Worm (Caenorhabditis elegans) whole organism, L4/young adult: ENCODE measurements around the gene fbxb-25.

Experiments
- W03F9.2 ChIP-seq: fragments of 150-350 bp; optimal IDR thresholded peaks from 2 replicates; lab custom pipeline; 2014; ENCODE audit warnings: missing biosample characterization, missing genetic modification characterization
- dao-5 ChIP-seq: sonication (generic microtip); optimal IDR thresholded peaks from 2 replicates; lab custom pipeline; 2016; ENCODE audit warnings: missing genotype, missing genetic modification characterization, moderate library complexity, missing compliant biosample characterization
- him-1 ChIP-seq: sonication (generic microtip); optimal IDR thresholded peaks from 2 replicates; lab custom pipeline; 2016; ENCODE audit warnings: missing genotype, missing genetic modification reagents, missing genetic modification characterization, missing compliant biosample characterization

ce11 chrII:1654917-1655316 lies 28.9 kb upstream of the fbxb-25 start, which contains the start of gene btb-12:
- no peak for TF ChIP-seq dao-5
- TF ChIP-seq W03F9.2: no peak
- no peak for TF ChIP-seq him-1 (tag; lab: Kevin White, UChicago)
